Worm (Caenorhabditis elegans): ENCODE data around the gene utx-1.

DNA sequence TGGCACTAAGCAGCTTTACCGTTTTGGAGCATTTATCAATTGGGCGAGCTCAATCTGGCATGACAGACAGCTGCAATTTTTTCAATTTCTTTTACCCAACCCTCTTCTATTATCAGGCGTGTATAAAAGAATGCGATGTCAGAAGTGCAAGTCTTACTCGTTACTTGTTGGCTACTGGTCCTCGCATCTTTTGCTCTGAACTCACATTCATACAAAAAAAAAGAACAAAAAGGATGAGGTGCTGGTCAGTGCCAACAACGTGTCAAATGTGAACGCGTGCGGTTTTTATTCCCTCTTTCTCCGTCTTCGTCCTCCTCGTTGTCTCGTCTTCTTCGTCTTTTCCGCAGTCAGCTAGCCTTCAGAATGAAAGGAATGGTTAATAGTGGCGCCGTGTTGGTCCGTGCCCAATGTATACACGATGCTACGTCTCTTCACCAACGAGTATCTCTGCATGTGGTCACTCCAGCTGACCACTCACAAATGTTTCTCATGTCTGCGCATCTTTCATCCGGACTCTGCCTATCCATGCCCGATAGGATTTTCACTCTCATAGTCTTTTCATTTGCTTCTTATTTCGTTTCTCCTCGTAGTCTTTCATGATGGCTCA, 9.0 kb downstream of the utx-1 start:
- no peak for TF ChIP-seq nhr-77 (tag; optimal IDR thresholded peaks at IDR 0.05)
- TF ChIP-seq jun-1 (tag; optimal IDR thresholded peaks at IDR 0.05) = no peak
- TF ChIP-seq skn-1 (tag; optimal IDR thresholded peaks at IDR 0.05) = no peak
- no peak for TF ChIP-seq ceh-82 (tag; optimal IDR thresholded peaks at IDR 0.05)
- TF ChIP-seq lin-15B (tag; optimal IDR thresholded peaks at IDR 0.05) = no peak
- no peak for TF ChIP-seq ztf-4 (tag; optimal IDR thresholded peaks at IDR 0.05)
- no peak for TF ChIP-seq ztf-11 (tag; optimal IDR thresholded peaks at IDR 0.05)
- TF ChIP-seq egl-27 (tag; optimal IDR thresholded peaks at IDR 0.05) = no peak

Data from whole organism, L3 larva.